Worm (Caenorhabditis elegans): ENCODE measurements around the gene ifc-1.

DNA sequence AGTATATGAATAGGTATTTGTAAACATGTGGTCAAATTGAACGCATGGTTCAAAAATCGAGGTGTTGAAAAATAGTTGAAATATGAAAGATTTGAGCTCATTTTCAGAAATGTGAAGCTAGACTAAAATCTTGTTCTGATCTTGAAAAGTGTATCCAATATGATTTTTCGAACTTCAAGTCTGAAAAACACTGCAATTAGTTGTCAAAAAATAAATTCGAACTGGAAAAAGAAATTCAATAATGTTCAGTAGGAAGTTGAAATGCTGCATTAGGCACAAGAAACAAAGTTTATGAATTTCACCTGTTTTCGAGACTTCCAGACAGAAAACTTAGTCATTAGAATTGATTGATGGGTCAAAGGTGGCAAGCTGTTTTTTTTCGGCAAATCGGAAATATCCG, 19.7 kb upstream of the ifc-1 start, which contains the start of gene srh-270:
- TF ChIP-seq ceh-90 (tag; optimal IDR thresholded peaks at IDR 0.05) (no peak), tbx-2 (tag; optimal IDR thresholded peaks at IDR 0.05) (no peak), irx-1 (tag; optimal IDR thresholded peaks at IDR 0.05) (no peak), ceh-82 (tag; optimal IDR thresholded peaks at IDR 0.05) (no peak), skn-1 (tag; optimal IDR thresholded peaks at IDR 0.05) (no peak)
